Fruit fly (Drosophila melanogaster) whole organism, prepupa: Measurements from ENCODE around the gene CG5828.

Source experiments
- CG10631 ChIP-seq: fragments of 200-800 bp; sonication (Bioruptor generic); optimal IDR thresholded peaks from 2 replicates; lab custom pipeline; 2016; ENCODE audit warnings: missing biosample characterization, missing genetic modification characterization
- CG10669 ChIP-seq: fragments of 200-800 bp; sonication (Bioruptor generic); optimal IDR thresholded peaks from 3 replicates; lab custom pipeline; 2018; ENCODE audit warnings: missing biosample characterization, mild to moderate bottlenecking, missing genetic modification characterization, moderate library complexity
- CG11294 ChIP-seq: fragments of 200-800 bp; sonication (Bioruptor generic); IDR thresholded peaks from 2 replicates; pipeline ENCODE4 v1.3.6; 2022; ENCODE audit warnings: missing biosample characterization, missing genetic modification characterization
- CG11762 ChIP-seq: fragments of 200-800 bp; sonication (Bioruptor generic); optimal IDR thresholded peaks from 3 replicates; lab custom pipeline; 2016; ENCODE audit warnings: missing biosample characterization, missing genetic modification characterization; ENCODE audit not compliant: insufficient read depth
- CG11902 ChIP-seq: fragments of 200-800 bp; sonication (Bioruptor generic); optimal IDR thresholded peaks from 3 replicates; lab custom pipeline; 2016; ENCODE audit warnings: missing biosample characterization, missing genetic modification characterization
- CG15336 ChIP-seq: fragments of 200-800 bp; sonication (Bioruptor generic); IDR thresholded peaks from 2 replicates; pipeline ENCODE4 v1.3.6; 2022; ENCODE audit warnings: missing biosample characterization, missing genetic modification characterization
- CG1621 ChIP-seq: fragments of 200-800 bp; sonication (Bioruptor generic); optimal IDR thresholded peaks from 3 replicates; lab custom pipeline; 2018; ENCODE audit warnings: missing biosample characterization, mild to moderate bottlenecking, missing genetic modification characterization
- CG31627 ChIP-seq: fragments of 200-800 bp; sonication (Bioruptor generic); optimal IDR thresholded peaks from 3 replicates; lab custom pipeline; 2016; ENCODE audit warnings: missing biosample characterization, missing genetic modification characterization
- CG34406 ChIP-seq: fragments of 200-800 bp; sonication (Bioruptor generic); optimal IDR thresholded peaks from 3 replicates; lab custom pipeline; 2016; ENCODE audit warnings: missing biosample characterization, missing genetic modification characterization
- CG4318 ChIP-seq: fragments of 200-800 bp; sonication (Bioruptor generic); optimal IDR thresholded peaks from 3 replicates; lab custom pipeline; 2017; ENCODE audit warnings: missing biosample characterization, mild to moderate bottlenecking, missing genetic modification characterization
- CG6163 ChIP-seq: fragments of 200-800 bp; sonication (Bioruptor generic); IDR thresholded peaks from 3 replicates; pipeline ENCODE4 v1.3.6; 2022; ENCODE audit warnings: missing biosample characterization, missing genetic modification characterization
- CG6276 ChIP-seq: fragments of 200-800 bp; sonication (Bioruptor generic); optimal IDR thresholded peaks from 2 replicates; lab custom pipeline; 2017; ENCODE audit warnings: missing biosample characterization, mild to moderate bottlenecking, missing genetic modification characterization
- CG6792 ChIP-seq: fragments of 200-800 bp; sonication (Bioruptor generic); optimal IDR thresholded peaks from 3 replicates; lab custom pipeline; 2016; ENCODE audit warnings: missing biosample characterization, missing genetic modification characterization
- CG6808 ChIP-seq: fragments of 200-800 bp; sonication (Bioruptor generic); optimal IDR thresholded peaks from 3 replicates; lab custom pipeline; 2017; ENCODE audit warnings: missing biosample characterization, missing genetic modification characterization, mild to moderate bottlenecking, moderate library complexity, missing genetic modification reagents
- CG8632 ChIP-seq: fragments of 200-800 bp; sonication (Bioruptor generic); optimal IDR thresholded peaks from 3 replicates; lab custom pipeline; 2016; ENCODE audit warnings: missing biosample characterization, missing genetic modification characterization
- CG9139 ChIP-seq: fragments of 200-800 bp; sonication (Bioruptor generic); optimal IDR thresholded peaks from 3 replicates; lab custom pipeline; 2017; ENCODE audit warnings: missing biosample characterization, mild to moderate bottlenecking, missing genetic modification characterization
- Eip75B ChIP-seq: fragments of 200-800 bp; sonication (Bioruptor generic); optimal IDR thresholded peaks from 3 replicates; lab custom pipeline; 2016; ENCODE audit warnings: missing biosample characterization, missing genetic modification characterization
- Eip78C ChIP-seq: fragments of 200-800 bp; sonication (Bioruptor generic); peaks from one replicate; lab custom pipeline; 2016; ENCODE audit warnings: missing biosample characterization, missing genetic modification characterization
- Ets21C ChIP-seq: fragments of 200-800 bp; sonication (Bioruptor generic); optimal IDR thresholded peaks from 3 replicates; lab custom pipeline; 2016; ENCODE audit warnings: missing biosample characterization, missing genetic modification characterization
- Ets96B ChIP-seq: fragments of 200-800 bp; optimal IDR thresholded peaks from 2 replicates; lab custom pipeline; 2019; ENCODE audit warnings: missing biosample characterization, mild to moderate bottlenecking, missing genetic modification characterization, moderate library complexity
- Hr38 ChIP-seq: sonication (Bioruptor generic); optimal IDR thresholded peaks from 2 replicates; lab custom pipeline; 2016; ENCODE audit warnings: missing biosample characterization, missing genetic modification characterization
- Hr4 ChIP-seq: fragments of 200-800 bp; sonication (Bioruptor generic); optimal IDR thresholded peaks from 3 replicates; lab custom pipeline; 2016; ENCODE audit warnings: missing biosample characterization, missing genetic modification characterization
- Met ChIP-seq: fragments of 200-800 bp; sonication (Bioruptor generic); optimal IDR thresholded peaks from 3 replicates; lab custom pipeline; 2016; ENCODE audit warnings: missing biosample characterization, missing genetic modification characterization
- OdsH ChIP-seq: fragments of 200-800 bp; sonication (Bioruptor generic); optimal IDR thresholded peaks from 3 replicates; lab custom pipeline; 2016; ENCODE audit warnings: missing biosample characterization, missing genetic modification characterization
- Sox102F ChIP-seq: fragments of 200-800 bp; sonication (Bioruptor generic); optimal IDR thresholded peaks from 2 replicates; lab custom pipeline; 2016; ENCODE audit warnings: missing biosample characterization, mild to moderate bottlenecking, missing genetic modification characterization
- Sox14 ChIP-seq: fragments of 200-800 bp; sonication (Bioruptor generic); optimal IDR thresholded peaks from 3 replicates; lab custom pipeline; 2016; ENCODE audit warnings: missing biosample characterization, missing genetic modification characterization
- achi ChIP-seq: fragments of 200-800 bp; sonication (Bioruptor generic); optimal IDR thresholded peaks from 3 replicates; lab custom pipeline; 2016; ENCODE audit warnings: missing biosample characterization, missing genetic modification characterization
- cyc ChIP-seq: fragments of 200-800 bp; sonication (Bioruptor generic); optimal IDR thresholded peaks from 3 replicates; lab custom pipeline; 2016; ENCODE audit warnings: missing biosample characterization, missing genetic modification characterization
- dac ChIP-seq: fragments of 200-800 bp; sonication (Bioruptor generic); optimal IDR thresholded peaks from 2 replicates; lab custom pipeline; 2017; ENCODE audit warnings: missing biosample characterization, mild to moderate bottlenecking, missing genetic modification characterization
- esn ChIP-seq: fragments of 200-800 bp; sonication (Bioruptor generic); optimal IDR thresholded peaks from 2 replicates; lab custom pipeline; 2016; ENCODE audit warnings: missing biosample characterization, mild to moderate bottlenecking, missing genetic modification characterization, moderate library complexity
- fd85E ChIP-seq: fragments of 200-800 bp; sonication (Bioruptor generic); optimal IDR thresholded peaks from 3 replicates; lab custom pipeline; 2016; ENCODE audit warnings: missing biosample characterization, missing genetic modification characterization
- lz ChIP-seq: fragments of 200-800 bp; sonication (Bioruptor generic); optimal IDR thresholded peaks from 3 replicates; lab custom pipeline; 2016; ENCODE audit warnings: missing biosample characterization, missing genetic modification characterization
- net ChIP-seq: fragments of 200-800 bp; sonication (Bioruptor generic); optimal IDR thresholded peaks from 3 replicates; lab custom pipeline; 2016; ENCODE audit warnings: missing biosample characterization, missing genetic modification characterization
- svp ChIP-seq: fragments of 200-800 bp; sonication (Bioruptor generic); peaks from one replicate; lab custom pipeline; 2016; ENCODE audit warnings: missing biosample characterization, missing genetic modification characterization
- topi ChIP-seq: fragments of 200-800 bp; sonication (Bioruptor generic); optimal IDR thresholded peaks from 3 replicates; lab custom pipeline; 2016; ENCODE audit warnings: missing biosample characterization, missing genetic modification characterization
- vri ChIP-seq: fragments of 200-800 bp; sonication (Bioruptor generic); optimal IDR thresholded peaks from 3 replicates; lab custom pipeline; 2016; ENCODE audit warnings: missing biosample characterization, mild to moderate bottlenecking, missing genetic modification characterization

Gene CG5828

dm6 chr2L:5070797-5071579 lies 22.8 kb upstream of the CG5828 start, which contains the start of gene RpL37A (continued):
- TF ChIP-seq CG11294 (peak; percentile 7; the same call in 1 of the 2 replicates), CG6163 (GFP tag; lab: Robert Waterston, UW) (peak; percentile 85), achi (GFP tag; lab: Kevin White, UChicago) (peak; percentile 53), esn (peak; percentile 73), CG6276 (GFP tag; lab: Kevin White, UChicago) (no peak), vri (GFP tag; lab: Kevin White, UChicago) (peak; percentile 56), Eip75B (GFP tag; lab: Kevin White, UChicago) (peak; percentile 66), CG4318 (GFP tag; lab: Kevin White, UChicago) (no peak), CG6792 (GFP tag; lab: Kevin White, UChicago) (peak; percentile 49), Met (GFP tag; lab: Kevin White, UChicago) (peak; percentile 68), CG10669 (GFP tag; lab: Kevin White, UChicago) (peak; percentile 99), Ets21C (no peak), Hr38 (no peak), CG6808 (GFP tag; lab: Kevin White, UChicago) (peak; percentile 56), Hr4 (GFP tag; lab: Kevin White, UChicago) (no peak), CG9139 (peak; percentile 70), CG31627 (GFP tag; lab: Kevin White, UChicago) (peak; percentile 61), svp (GFP tag; lab: Kevin White, UChicago) (no peak), CG15336 (GFP tag; lab: Robert Waterston, UW) (no peak), CG11902 (GFP tag; lab: Kevin White, UChicago) (no peak), dac (GFP tag; lab: Kevin White, UChicago) (no peak), Sox14 (peak; percentile 33), OdsH (GFP tag; lab: Kevin White, UChicago) (peak; percentile 40), fd85E (peak; percentile 75), net (GFP tag; lab: Kevin White, UChicago) (peak; percentile 79), topi (GFP tag; lab: Kevin White, UChicago) (peak; percentile 82), Sox102F (GFP tag; lab: Kevin White, UChicago) (peak; percentile 75), Ets96B (tag; lab: Kevin White, UChicago) (no peak), cyc (GFP tag; lab: Kevin White, UChicago) (peak; percentile 71)

dm6 chr2L:5072357-5072756 lies 21.4 kb upstream of the CG5828 start:
- TF ChIP-seq CG34406 (GFP tag; lab: Kevin White, UChicago) (no peak), Eip78C (GFP tag; lab: Kevin White, UChicago) (peak; percentile 26), CG10631 (GFP tag; lab: Kevin White, UChicago) (no peak), OdsH (GFP tag; lab: Kevin White, UChicago) (no peak), CG31627 (GFP tag; lab: Kevin White, UChicago) (no peak), CG6276 (GFP tag; lab: Kevin White, UChicago) (no peak)

dm6 chr2L:5079200-5079599 lies 14.6 kb upstream of the CG5828 start:
- TF ChIP-seq CG11294: no peak
- TF ChIP-seq CG11762 (GFP tag; lab: Kevin White, UChicago): no peak
- no peak for TF ChIP-seq vri (GFP tag; lab: Kevin White, UChicago)
- TF ChIP-seq CG6163 (GFP tag; lab: Robert Waterston, UW): no peak
- TF ChIP-seq CG1621 (tag; lab: Kevin White, UChicago): no peak
- TF ChIP-seq CG8632 (GFP tag; lab: Kevin White, UChicago): no peak
- no peak for TF ChIP-seq lz (GFP tag; lab: Kevin White, UChicago)
- TF ChIP-seq Eip75B (GFP tag; lab: Kevin White, UChicago): no peak
